Fruit fly (Drosophila melanogaster) whole organism, prepupa: Measurements from ENCODE around the gene Irk1.
A peak's percentile ranks its signal among the peaks of the same experiment; 100 is the strongest.

Experiments used
- Blimp-1 ChIP-seq: fragments of 200-800 bp; sonication (Bioruptor generic); optimal IDR thresholded peaks from 3 replicates; lab custom pipeline; 2017; ENCODE audit warnings: missing biosample characterization, missing genetic modification characterization, mild to moderate bottlenecking, moderate library complexity, missing genetic modification reagents
- CG10669 ChIP-seq: fragments of 200-800 bp; sonication (Bioruptor generic); optimal IDR thresholded peaks from 3 replicates; lab custom pipeline; 2018; ENCODE audit warnings: missing biosample characterization, mild to moderate bottlenecking, missing genetic modification characterization, moderate library complexity
- CG11294 ChIP-seq: fragments of 200-800 bp; sonication (Bioruptor generic); IDR thresholded peaks from 2 replicates; pipeline ENCODE4 v1.3.6; 2022; ENCODE audit warnings: missing biosample characterization, missing genetic modification characterization
- CG11762 ChIP-seq: fragments of 200-800 bp; sonication (Bioruptor generic); optimal IDR thresholded peaks from 3 replicates; lab custom pipeline; 2016; ENCODE audit warnings: missing biosample characterization, missing genetic modification characterization; ENCODE audit not compliant: insufficient read depth
- CG1621 ChIP-seq: fragments of 200-800 bp; sonication (Bioruptor generic); optimal IDR thresholded peaks from 3 replicates; lab custom pipeline; 2018; ENCODE audit warnings: missing biosample characterization, mild to moderate bottlenecking, missing genetic modification characterization
- CG16779 ChIP-seq: fragments of 200-800 bp; sonication (Bioruptor generic); optimal IDR thresholded peaks from 3 replicates; lab custom pipeline; 2017; ENCODE audit warnings: missing biosample characterization, mild to moderate bottlenecking, missing genetic modification characterization
- CG3032 ChIP-seq: fragments of 200-800 bp; optimal IDR thresholded peaks from 2 replicates; lab custom pipeline; 2019; ENCODE audit warnings: missing biosample characterization, mild to moderate bottlenecking, missing genetic modification characterization, moderate library complexity
- CG31627 ChIP-seq: fragments of 200-800 bp; sonication (Bioruptor generic); optimal IDR thresholded peaks from 3 replicates; lab custom pipeline; 2016; ENCODE audit warnings: missing biosample characterization, missing genetic modification characterization
- CG34406 ChIP-seq: fragments of 200-800 bp; sonication (Bioruptor generic); optimal IDR thresholded peaks from 3 replicates; lab custom pipeline; 2016; ENCODE audit warnings: missing biosample characterization, missing genetic modification characterization
- CG3919 ChIP-seq: fragments of 200-800 bp; sonication (Bioruptor generic); optimal IDR thresholded peaks from 3 replicates; lab custom pipeline; 2016; ENCODE audit warnings: missing biosample characterization, missing genetic modification characterization
- CG4318 ChIP-seq: fragments of 200-800 bp; sonication (Bioruptor generic); optimal IDR thresholded peaks from 3 replicates; lab custom pipeline; 2017; ENCODE audit warnings: missing biosample characterization, mild to moderate bottlenecking, missing genetic modification characterization
- CG6163 ChIP-seq: fragments of 200-800 bp; sonication (Bioruptor generic); IDR thresholded peaks from 3 replicates; pipeline ENCODE4 v1.3.6; 2022; ENCODE audit warnings: missing biosample characterization, missing genetic modification characterization
- CG6792 ChIP-seq: fragments of 200-800 bp; sonication (Bioruptor generic); optimal IDR thresholded peaks from 3 replicates; lab custom pipeline; 2016; ENCODE audit warnings: missing biosample characterization, missing genetic modification characterization
- CG6808 ChIP-seq: fragments of 200-800 bp; sonication (Bioruptor generic); optimal IDR thresholded peaks from 3 replicates; lab custom pipeline; 2017; ENCODE audit warnings: missing biosample characterization, missing genetic modification characterization, mild to moderate bottlenecking, moderate library complexity, missing genetic modification reagents
- CG6854 ChIP-seq: fragments of 200-800 bp; sonication (Bioruptor generic); optimal IDR thresholded peaks from 2 replicates; lab custom pipeline; 2017; ENCODE audit warnings: missing biosample characterization, mild to moderate bottlenecking, missing genetic modification characterization
- CG7368 ChIP-seq: fragments of 200-800 bp; sonication (Bioruptor generic); optimal IDR thresholded peaks from 3 replicates; lab custom pipeline; 2016; ENCODE audit warnings: missing biosample characterization, missing genetic modification characterization
- CG8119 ChIP-seq: fragments of 200-800 bp; sonication (Bioruptor generic); IDR thresholded peaks from 3 replicates; pipeline ENCODE4 v1.3.6; 2022; ENCODE audit warnings: missing biosample characterization, missing genetic modification characterization
- CG8319 ChIP-seq: fragments of 200-800 bp; sonication (Bioruptor generic); optimal IDR thresholded peaks from 3 replicates; lab custom pipeline; 2016; ENCODE audit warnings: missing biosample characterization, missing genetic modification characterization
- CG8632 ChIP-seq: fragments of 200-800 bp; sonication (Bioruptor generic); optimal IDR thresholded peaks from 3 replicates; lab custom pipeline; 2016; ENCODE audit warnings: missing biosample characterization, missing genetic modification characterization
- CG9139 ChIP-seq: fragments of 200-800 bp; sonication (Bioruptor generic); optimal IDR thresholded peaks from 3 replicates; lab custom pipeline; 2017; ENCODE audit warnings: missing biosample characterization, mild to moderate bottlenecking, missing genetic modification characterization
- Eip78C ChIP-seq: fragments of 200-800 bp; sonication (Bioruptor generic); peaks from one replicate; lab custom pipeline; 2016; ENCODE audit warnings: missing biosample characterization, missing genetic modification characterization
- Eip93F ChIP-seq: fragments of 200-800 bp; sonication (Bioruptor generic); optimal IDR thresholded peaks from 2 replicates; lab custom pipeline; 2016; ENCODE audit warnings: missing biosample characterization, mild to moderate bottlenecking, missing genetic modification characterization
- Ets21C ChIP-seq: fragments of 200-800 bp; sonication (Bioruptor generic); optimal IDR thresholded peaks from 3 replicates; lab custom pipeline; 2016; ENCODE audit warnings: missing biosample characterization, missing genetic modification characterization
- Ets96B ChIP-seq: fragments of 200-800 bp; optimal IDR thresholded peaks from 2 replicates; lab custom pipeline; 2019; ENCODE audit warnings: missing biosample characterization, mild to moderate bottlenecking, missing genetic modification characterization, moderate library complexity
- Gug ChIP-seq: fragments of 200-800 bp; sonication (Bioruptor generic); IDR thresholded peaks from 2 replicates; pipeline ENCODE4 v1.3.6; 2022; ENCODE audit warnings: missing biosample characterization, missing genetic modification characterization
- Hr39 ChIP-seq: fragments of 200-800 bp; sonication (Bioruptor generic); optimal IDR thresholded peaks from 2 replicates; lab custom pipeline; 2016; ENCODE audit warnings: missing biosample characterization, missing genetic modification characterization
- Lpt ChIP-seq: fragments of 200-800 bp; sonication (Bioruptor generic); optimal IDR thresholded peaks from 3 replicates; lab custom pipeline; 2016; ENCODE audit warnings: missing biosample characterization, missing genetic modification characterization
- Met ChIP-seq: fragments of 200-800 bp; sonication (Bioruptor generic); optimal IDR thresholded peaks from 3 replicates; lab custom pipeline; 2016; ENCODE audit warnings: missing biosample characterization, missing genetic modification characterization
- Sox102F ChIP-seq: fragments of 200-800 bp; sonication (Bioruptor generic); optimal IDR thresholded peaks from 2 replicates; lab custom pipeline; 2016; ENCODE audit warnings: missing biosample characterization, mild to moderate bottlenecking, missing genetic modification characterization
- cyc ChIP-seq: fragments of 200-800 bp; sonication (Bioruptor generic); optimal IDR thresholded peaks from 3 replicates; lab custom pipeline; 2016; ENCODE audit warnings: missing biosample characterization, missing genetic modification characterization
- dac ChIP-seq: fragments of 200-800 bp; sonication (Bioruptor generic); optimal IDR thresholded peaks from 2 replicates; lab custom pipeline; 2017; ENCODE audit warnings: missing biosample characterization, mild to moderate bottlenecking, missing genetic modification characterization
- dsx ChIP-seq: fragments of 200-800 bp; optimal IDR thresholded peaks from 3 replicates; lab custom pipeline; 2019; ENCODE audit warnings: missing biosample characterization, mild to moderate bottlenecking, missing genetic modification characterization, moderate library complexity; ENCODE audit not compliant: poor library complexity, severe bottlenecking
- eg ChIP-seq: fragments of 200-800 bp; sonication (Bioruptor generic); IDR thresholded peaks from 3 replicates; pipeline ENCODE4 v1.3.6; 2022; ENCODE audit warnings: missing biosample characterization, missing genetic modification characterization
- esn ChIP-seq: fragments of 200-800 bp; sonication (Bioruptor generic); optimal IDR thresholded peaks from 2 replicates; lab custom pipeline; 2016; ENCODE audit warnings: missing biosample characterization, mild to moderate bottlenecking, missing genetic modification characterization, moderate library complexity
- fd59A ChIP-seq: fragments of 200-800 bp; sonication (Bioruptor generic); optimal IDR thresholded peaks from 2 replicates; lab custom pipeline; 2017; ENCODE audit warnings: missing biosample characterization, mild to moderate bottlenecking, missing genetic modification characterization, missing genetic modification reagents
- fkh ChIP-seq: fragments of 200-800 bp; sonication (Bioruptor generic); optimal IDR thresholded peaks from 3 replicates; lab custom pipeline; 2017; ENCODE audit warnings: missing biosample characterization, mild to moderate bottlenecking, missing genetic modification characterization, moderate library complexity
- lz ChIP-seq: fragments of 200-800 bp; sonication (Bioruptor generic); optimal IDR thresholded peaks from 3 replicates; lab custom pipeline; 2016; ENCODE audit warnings: missing biosample characterization, missing genetic modification characterization
- salr ChIP-seq, 2 experiments: fragments of 200-800 bp; sonication (Bioruptor generic); optimal IDR thresholded peaks; 3 replicates each; lab custom pipeline; 2016 to 2018; ENCODE audit warnings: missing biosample characterization in 2 of 2, missing genetic modification characterization in 2 of 2, mild to moderate bottlenecking in 1 of 2
- ss ChIP-seq, 2 experiments: fragments of 200-800 bp; sonication (Bioruptor generic); optimal IDR thresholded peaks; 2 replicates in 1 of 2; 3 replicates in 1 of 2; lab custom pipeline; 2017 to 2018; ENCODE audit warnings: mild to moderate bottlenecking in 2 of 2, missing biosample characterization in 2 of 2, missing genetic modification characterization in 2 of 2, moderate library complexity in 1 of 2
- svp ChIP-seq: fragments of 200-800 bp; sonication (Bioruptor generic); peaks from one replicate; lab custom pipeline; 2016; ENCODE audit warnings: missing biosample characterization, missing genetic modification characterization

The Irk1 gene

dm6 chr3R:23167507-23168324 is at the start of gene Irk1:
Gene Irk1, plus strand, starts transcription at chr3R:23168317.
- TF ChIP-seq CG11294 (GFP tag; lab: Robert Waterston, UW) = no peak
- no peak for TF ChIP-seq Blimp-1 (GFP tag; lab: Kevin White, UChicago)
- TF ChIP-seq Eip93F (GFP tag; lab: Kevin White, UChicago) = no peak
- no peak for TF ChIP-seq svp
- TF ChIP-seq CG6792 (GFP tag; lab: Kevin White, UChicago) = no peak
- TF ChIP-seq CG3919 (GFP tag; lab: Kevin White, UChicago) = no peak
- TF ChIP-seq fkh (GFP tag; lab: Kevin White, UChicago) = no peak
- no peak for TF ChIP-seq Sox102F (GFP tag; lab: Kevin White, UChicago)
- no peak for TF ChIP-seq Gug (GFP tag; lab: Robert Waterston, UW)
- TF ChIP-seq eg (GFP tag; lab: Robert Waterston, UW) = peak; percentile 11; the same call in 1 of the 3 replicates
- TF ChIP-seq salr (GFP tag; optimal IDR thresholded peaks at IDR 0.05; lab: Kevin White, UChicago) = no peak
- no peak for TF ChIP-seq Ets96B (tag; lab: Kevin White, UChicago)
- no peak for TF ChIP-seq CG10669 (GFP tag; lab: Kevin White, UChicago)
- TF ChIP-seq Ets21C (GFP tag; lab: Kevin White, UChicago) = no peak
- no peak for TF ChIP-seq CG8319
- TF ChIP-seq CG7368 (GFP tag; lab: Kevin White, UChicago) = no peak
- 0 out of 3 replicates have a peak, but pooled peaks have one; percentile 14 for TF ChIP-seq CG6163 (GFP tag; lab: Robert Waterston, UW)

dm6 chr3R:23119873-23120272 is 48.2 kb upstream of the Irk1 start:
- TF ChIP-seq lz (GFP tag; lab: Kevin White, UChicago) (no peak), CG34406 (GFP tag; lab: Kevin White, UChicago) (peak; percentile 9), CG8119 (GFP tag; lab: Robert Waterston, UW) (no peak), Eip78C (GFP tag; lab: Kevin White, UChicago) (peak; percentile 75), CG6854 (peak; percentile 32), fkh (GFP tag; lab: Kevin White, UChicago) (peak; percentile 72), CG3032 (no peak), ss (GFP tag; optimal IDR thresholded peaks at IDR 0.05; lab: Kevin White, UChicago) (peak in 1 of 2 experiments; percentile 36), fd59A (GFP tag; lab: Kevin White, UChicago) (peak; percentile 6), CG9139 (no peak), dsx (GFP tag; lab: Kevin White, UChicago) (peak; percentile 48), svp (peak; percentile 96), cyc (GFP tag; lab: Kevin White, UChicago) (no peak)

- TF ChIP-seq Lpt (GFP tag; lab: Kevin White, UChicago) (no peak), CG16779 (no peak), fkh (GFP tag; lab: Kevin White, UChicago) (peak; percentile 76)
Observed at dm6 chr3R:23120933-23121332, 47.2 kb upstream of the Irk1 start.

dm6 chr3R:23126241-23127022 is 41.7 kb upstream of the Irk1 start, which contains the start of gene CG31365:
Gene CG31365, minus strand, starts transcription at chr3R:23126422.
- TF ChIP-seq CG10669 (GFP tag; lab: Kevin White, UChicago) = no peak
- TF ChIP-seq esn (GFP tag; lab: Kevin White, UChicago) = peak; percentile 49
- TF ChIP-seq Blimp-1 (GFP tag; lab: Kevin White, UChicago) = no peak
- TF ChIP-seq Eip93F (GFP tag; lab: Kevin White, UChicago) = no peak
- TF ChIP-seq dac = no peak
- TF ChIP-seq fkh (GFP tag; lab: Kevin White, UChicago) = peak; percentile 99
- no peak for TF ChIP-seq ss (GFP tag; optimal IDR thresholded peaks at IDR 0.05; lab: Kevin White, UChicago)
- TF ChIP-seq Hr39 (GFP tag; lab: Kevin White, UChicago) = peak; percentile 15
- no peak for TF ChIP-seq Met
- TF ChIP-seq CG1621 (tag; lab: Kevin White, UChicago) = peak; percentile 10
- TF ChIP-seq Eip78C (GFP tag; lab: Kevin White, UChicago) = peak; percentile 46
- TF ChIP-seq svp = peak; percentile 93
- no peak for TF ChIP-seq CG34406 (GFP tag; lab: Kevin White, UChicago)
- no peak for TF ChIP-seq Sox102F (GFP tag; lab: Kevin White, UChicago)
- TF ChIP-seq CG3919 (GFP tag; lab: Kevin White, UChicago) = no peak
- TF ChIP-seq salr (GFP tag; optimal IDR thresholded peaks at IDR 0.05; lab: Kevin White, UChicago) = no peak
- TF ChIP-seq CG11762 (GFP tag; lab: Kevin White, UChicago) = no peak
- no peak for TF ChIP-seq CG6808
- peak; percentile 30; the same call in 1 of the 3 replicates for TF ChIP-seq CG6163 (GFP tag; lab: Robert Waterston, UW)
- TF ChIP-seq CG31627 (GFP tag; lab: Kevin White, UChicago) = peak; percentile 20
- no peak for TF ChIP-seq CG8319
- TF ChIP-seq CG8632 (GFP tag; lab: Kevin White, UChicago) = no peak
- TF ChIP-seq CG4318 (GFP tag; lab: Kevin White, UChicago) = no peak
